Worm (Caenorhabditis elegans) whole organism, young adult: Measurements from ENCODE around the gene T04F3.1.

Experiments
- B0019.2 ChIP-seq: fragments of 200-800 bp; sonication (Bioruptor generic); conservative IDR thresholded peaks from 2 replicates; pipeline ENCODE4 v1.3.6; 2022; ENCODE audit warnings: missing genetic modification reagents, missing genetic modification characterization, missing compliant biosample characterization
- B0035.1 ChIP-seq: sonication (generic microtip); optimal IDR thresholded peaks from 2 replicates; lab custom pipeline; 2016; ENCODE audit warnings: missing genetic modification characterization, mild to moderate bottlenecking, missing compliant biosample characterization, missing genotype, missing genetic modification reagents
- C06A6.2 ChIP-seq: fragments of 200-800 bp; sonication (Bioruptor generic); conservative IDR thresholded peaks from 2 replicates; pipeline ENCODE4 v1.3.6; 2022; ENCODE audit warnings: missing genetic modification characterization, missing compliant biosample characterization
- C17E4.6 ChIP-seq: fragments of 200-800 bp; sonication (Bioruptor generic); IDR thresholded peaks from 2 replicates; pipeline ENCODE4 v1.3.6; 2022; ENCODE audit warnings: missing genetic modification reagents, missing genetic modification characterization, missing compliant biosample characterization
- F22D6.2 ChIP-seq: sonication (generic microtip); optimal IDR thresholded peaks from 2 replicates; lab custom pipeline; 2016; ENCODE audit warnings: mild to moderate bottlenecking, missing genetic modification characterization, missing compliant biosample characterization
- F39B2.1 ChIP-seq: fragments of 200-800 bp; sonication (Bioruptor generic); IDR thresholded peaks from 2 replicates; pipeline ENCODE4 v1.3.6; 2022; ENCODE audit warnings: missing genetic modification reagents, missing genetic modification characterization, missing compliant biosample characterization
- F52B5.7 ChIP-seq: sonication (generic microtip); optimal IDR thresholded peaks from 2 replicates; lab custom pipeline; 2016; ENCODE audit warnings: mild to moderate bottlenecking, missing genetic modification characterization, missing compliant biosample characterization
- K11D2.4 ChIP-seq: fragments of 200-800 bp; sonication (Bioruptor generic); IDR thresholded peaks from 2 replicates; pipeline ENCODE4 v1.3.6; 2022; ENCODE audit warnings: missing genetic modification reagents, missing genetic modification characterization, missing compliant biosample characterization
- T07F8.4 ChIP-seq: sonication (generic microtip); optimal IDR thresholded peaks from 2 replicates; lab custom pipeline; 2016; ENCODE audit warnings: mild to moderate bottlenecking, missing genetic modification characterization, moderate library complexity, missing compliant biosample characterization
- T26A5.8 ChIP-seq: sonication (generic microtip); optimal IDR thresholded peaks from 2 replicates; lab custom pipeline; 2016; ENCODE audit warnings: missing genetic modification characterization, missing compliant biosample characterization
- Y95B8A.8 ChIP-seq: fragments of 200-800 bp; sonication (Bioruptor generic); IDR thresholded peaks from 2 replicates; pipeline ENCODE4 v1.3.6; 2022; ENCODE audit warnings: missing genetic modification reagents, missing genetic modification characterization, missing compliant biosample characterization
- ama-1 ChIP-seq, 3 experiments: fragments of 150-350 bp in 1 of 3; sonication (generic microtip) in 2 of 3; optimal IDR thresholded peaks; 2 replicates each; lab custom pipeline; 2014 to 2018; ENCODE audit warnings: missing biosample characterization in 2 of 3, missing genetic modification characterization in 2 of 3, missing genetic modification reagents in 2 of 3
- bed-1 ChIP-seq: fragments of 200-800 bp; sonication (Bioruptor generic); IDR thresholded peaks from 2 replicates; pipeline ENCODE4 v1.3.6; 2022; ENCODE audit warnings: missing genetic modification reagents, missing genetic modification characterization, missing compliant biosample characterization
- bed-2 ChIP-seq: fragments of 200-800 bp; sonication (Bioruptor generic); IDR thresholded peaks from 2 replicates; pipeline ENCODE4 v1.3.6; 2022; ENCODE audit warnings: missing genetic modification reagents, missing genetic modification characterization, missing compliant biosample characterization
- ccch-3 ChIP-seq: fragments of 200-800 bp; sonication (Bioruptor generic); optimal IDR thresholded peaks from 2 replicates; lab custom pipeline; 2018; ENCODE audit warnings: mild to moderate bottlenecking, missing genetic modification characterization, missing compliant biosample characterization
- ceh-40 ChIP-seq: fragments of 200-800 bp; sonication (Bioruptor generic); IDR thresholded peaks from 2 replicates; pipeline ENCODE4 v1.3.6; 2022; ENCODE audit warnings: missing genetic modification characterization, missing compliant biosample characterization
- ceh-58 ChIP-seq: fragments of 200-800 bp; sonication (Bioruptor generic); IDR thresholded peaks from 2 replicates; pipeline ENCODE4 v1.3.6; 2022; ENCODE audit warnings: missing genetic modification characterization, missing compliant biosample characterization
- chd-7 ChIP-seq: sonication (generic microtip); optimal IDR thresholded peaks from 2 replicates; lab custom pipeline; 2016; ENCODE audit warnings: mild to moderate bottlenecking, missing genetic modification characterization, moderate library complexity, missing compliant biosample characterization
- die-1 ChIP-seq: sonication (generic microtip); optimal IDR thresholded peaks from 2 replicates; lab custom pipeline; 2016; ENCODE audit warnings: missing genotype, mild to moderate bottlenecking, missing genetic modification characterization, missing compliant biosample characterization
- efl-1 ChIP-seq: fragments of 150-350 bp; optimal IDR thresholded peaks from 2 replicates; lab custom pipeline; 2014; ENCODE audit warnings: missing biosample characterization, missing genetic modification reagents, missing genetic modification characterization
- egl-44 ChIP-seq: fragments of 200-800 bp; sonication (Bioruptor generic); IDR thresholded peaks from 2 replicates; pipeline ENCODE4 v1.3.6; 2022; ENCODE audit warnings: missing genetic modification reagents, missing genetic modification characterization, missing compliant biosample characterization
- ekl-4 ChIP-seq: fragments of 200-800 bp; sonication (Bioruptor generic); IDR thresholded peaks from 2 replicates; pipeline ENCODE4 v1.3.6; 2022; ENCODE audit warnings: missing genetic modification reagents, missing genetic modification characterization, missing compliant biosample characterization
- hsf-1 ChIP-seq: fragments of 200-800 bp; sonication (Bioruptor generic); IDR thresholded peaks from 2 replicates; pipeline ENCODE4 v1.3.6; 2022; ENCODE audit warnings: missing genetic modification reagents, missing genetic modification characterization, missing compliant biosample characterization
- let-526 ChIP-seq: fragments of 200-800 bp; sonication (Bioruptor generic); IDR thresholded peaks from 2 replicates; pipeline ENCODE4 v1.3.6; 2022; ENCODE audit warnings: missing genetic modification reagents, missing genetic modification characterization, missing compliant biosample characterization
- lin-26 ChIP-seq: fragments of 200-800 bp; sonication (Bioruptor generic); IDR thresholded peaks from 2 replicates; pipeline ENCODE4 v1.3.6; 2022; ENCODE audit warnings: missing genetic modification reagents, missing genetic modification characterization, missing compliant biosample characterization
- lin-35 ChIP-seq, 3 experiments: fragments of 150-350 bp in 2 of 3; sonication (generic microtip) in 1 of 3; optimal IDR thresholded peaks; 2 replicates each; lab custom pipeline; 2014 to 2018; ENCODE audit warnings: missing biosample characterization in 3 of 3, missing genetic modification characterization in 3 of 3, missing genetic modification reagents in 3 of 3
- lin-40 ChIP-seq: sonication (generic microtip); optimal IDR thresholded peaks from 2 replicates; lab custom pipeline; 2016; ENCODE audit warnings: missing genetic modification characterization, mild to moderate bottlenecking, missing compliant biosample characterization, missing genotype, missing genetic modification reagents
- lsl-1 ChIP-seq: fragments of 200-800 bp; sonication (Bioruptor generic); optimal IDR thresholded peaks from 2 replicates; lab custom pipeline; 2018; ENCODE audit warnings: mild to moderate bottlenecking, missing genetic modification characterization, moderate library complexity, missing compliant biosample characterization
- madf-10 ChIP-seq: sonication (generic microtip); optimal IDR thresholded peaks from 2 replicates; lab custom pipeline; 2016; ENCODE audit warnings: mild to moderate bottlenecking, missing genetic modification characterization, missing compliant biosample characterization
- madf-3 ChIP-seq: fragments of 200-800 bp; sonication (Bioruptor generic); IDR thresholded peaks from 2 replicates; pipeline ENCODE4 v1.3.6; 2022; ENCODE audit warnings: missing genetic modification reagents, missing genetic modification characterization, missing compliant biosample characterization
- madf-6 ChIP-seq: fragments of 200-800 bp; sonication (Bioruptor generic); IDR thresholded peaks from 2 replicates; pipeline ENCODE4 v1.3.6; 2022; ENCODE audit warnings: missing genetic modification reagents, missing genetic modification characterization, missing compliant biosample characterization
- madf-8 ChIP-seq: fragments of 200-800 bp; sonication (Bioruptor generic); conservative IDR thresholded peaks from 2 replicates; pipeline ENCODE4 v1.3.6; 2022; ENCODE audit warnings: missing genetic modification reagents, missing genetic modification characterization, missing compliant biosample characterization
- nfya-1 ChIP-seq: sonication (generic microtip); optimal IDR thresholded peaks from 2 replicates; lab custom pipeline; 2017; ENCODE audit warnings: antibody characterized with exemption, missing compliant biosample characterization, missing genetic modification characterization, borderline replicate concordance; ENCODE audit not compliant: insufficient read depth
- nfyb-1 ChIP-seq: fragments of 200-800 bp; sonication (Bioruptor generic); IDR thresholded peaks from 2 replicates; pipeline ENCODE4 v1.3.6; 2022; ENCODE audit warnings: missing genetic modification reagents, missing genetic modification characterization, missing compliant biosample characterization
- nhr-80 ChIP-seq: sonication (generic microtip); optimal IDR thresholded peaks from 2 replicates; lab custom pipeline; 2016; ENCODE audit warnings: missing genetic modification characterization, missing compliant biosample characterization
- rpc-1 ChIP-seq, 2 experiments: fragments of 150-350 bp in 1 of 2; sonication (generic microtip) in 1 of 2; optimal IDR thresholded peaks; 2 replicates each; lab custom pipeline; 2014 to 2018; ENCODE audit warnings: missing biosample characterization in 1 of 2, missing genetic modification characterization in 1 of 2, missing genetic modification reagents in 1 of 2, missing genotype in 1 of 2
- sdz-38 ChIP-seq: sonication (generic microtip); optimal IDR thresholded peaks from 2 replicates; lab custom pipeline; 2016; ENCODE audit warnings: missing genotype, missing genetic modification characterization, missing compliant biosample characterization
- snpc-3.4 ChIP-seq: sonication (generic microtip); optimal IDR thresholded peaks from 2 replicates; lab custom pipeline; 2017; ENCODE audit warnings: missing genetic modification characterization, mild to moderate bottlenecking, missing compliant biosample characterization, antibody characterized with exemption, moderate library complexity, missing genotype, missing genetic modification reagents
- snpc-4 ChIP-seq, 5 experiments: fragments of 150-350 bp in 1 of 5; sonication (generic microtip) in 4 of 5; optimal IDR thresholded peaks; 2 replicates each; lab custom pipeline; 2014 to 2018; ENCODE audit warnings: missing genetic modification characterization in 5 of 5, missing biosample characterization in 3 of 5, antibody characterized with exemption in 2 of 5, mild to moderate bottlenecking in 2 of 5, missing compliant biosample characterization in 2 of 5, missing genotype in 2 of 5, moderate library complexity in 2 of 5, missing genetic modification reagents in 1 of 5
- somi-1 ChIP-seq: fragments of 200-800 bp; sonication (Bioruptor generic); optimal IDR thresholded peaks from 2 replicates; lab custom pipeline; 2018; ENCODE audit warnings: mild to moderate bottlenecking, missing genetic modification characterization, missing compliant biosample characterization
- sptf-2 ChIP-seq: fragments of 200-800 bp; sonication (Bioruptor generic); optimal IDR thresholded peaks from 2 replicates; lab custom pipeline; 2018; ENCODE audit warnings: mild to moderate bottlenecking, missing genetic modification characterization, missing compliant biosample characterization
- tbx-9 ChIP-seq: sonication (generic microtip); optimal IDR thresholded peaks from 2 replicates; lab custom pipeline; 2016; ENCODE audit warnings: borderline replicate concordance, missing genetic modification characterization, inconsistent platforms, missing compliant biosample characterization
- tlf-1 ChIP-seq: fragments of 200-800 bp; sonication (Bioruptor generic); optimal IDR thresholded peaks from 2 replicates; lab custom pipeline; 2018; ENCODE audit warnings: mild to moderate bottlenecking, missing genetic modification characterization, missing compliant biosample characterization
- ztf-25 ChIP-seq: fragments of 200-800 bp; sonication (Bioruptor generic); IDR thresholded peaks from 2 replicates; pipeline ENCODE4 v1.3.6; 2022; ENCODE audit warnings: missing genetic modification reagents, missing genetic modification characterization, missing compliant biosample characterization
- ztf-3 ChIP-seq: fragments of 200-800 bp; sonication (Bioruptor generic); optimal IDR thresholded peaks from 2 replicates; lab custom pipeline; 2018; ENCODE audit warnings: mild to moderate bottlenecking, missing genetic modification characterization, missing compliant biosample characterization

T04F3.1 gene

ce11 chrV:11798320-11798719, 58.5 kb downstream of the T04F3.1 start:
- TF ChIP-seq lin-40 (tag; lab: Kevin White, UChicago) (no peak), K11D2.4 (GFP tag; lab: Robert Waterston, UW) (0 out of 2 replicates have a peak, but pooled peaks have one; percentile 12)

DNA sequence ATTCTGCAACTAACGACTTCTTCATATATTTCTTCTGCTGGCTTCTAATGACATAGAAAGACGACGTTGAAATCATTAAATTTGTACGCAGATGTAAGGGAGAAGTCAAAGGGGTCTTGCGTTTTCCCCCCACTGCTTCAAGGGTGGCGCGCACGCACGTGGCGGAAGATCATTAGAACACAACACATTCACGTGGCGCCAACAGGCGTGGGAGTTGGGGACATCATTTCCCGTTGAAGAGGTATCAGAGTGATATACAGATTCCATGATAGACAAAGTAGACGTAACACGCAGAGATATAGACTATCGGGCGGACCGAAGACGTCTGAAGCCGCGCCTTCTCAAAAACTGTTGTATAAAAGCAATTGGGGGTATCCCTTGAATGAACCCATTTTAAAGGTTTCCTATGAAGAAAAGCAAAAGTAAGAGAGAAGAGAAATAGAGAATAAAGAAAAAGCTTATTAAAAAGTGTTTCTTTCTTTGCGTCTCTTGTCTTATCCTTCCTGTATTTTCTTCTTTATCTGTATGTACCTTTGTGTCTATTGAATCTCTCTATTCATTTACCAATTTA, 59.5 kb downstream of the T04F3.1 start:
- TF ChIP-seq madf-3 (GFP tag; lab: Robert Waterston, UW), result 0 out of 2 replicates have a peak, but pooled peaks have one; percentile 19
- no peak for TF ChIP-seq F52B5.7 (tag; lab: Kevin White, UChicago)
- TF ChIP-seq efl-1 (GFP tag; lab: Kevin White, UChicago), result no peak
- TF ChIP-seq lsl-1, result no peak
- no peak for TF ChIP-seq madf-6 (GFP tag; lab: Robert Waterston, UW)
- no peak for TF ChIP-seq nhr-80 (tag; lab: Kevin White, UChicago)
- TF ChIP-seq F22D6.2 (tag; lab: Kevin White, UChicago), result peak; percentile 81
- TF ChIP-seq tlf-1 (GFP tag; lab: Kevin White, UChicago), result no peak
- TF ChIP-seq C17E4.6 (GFP tag; lab: Robert Waterston, UW), result no peak
- TF ChIP-seq somi-1 (GFP tag; lab: Kevin White, UChicago), result peak; percentile 69
- no peak for TF ChIP-seq T07F8.4 (tag; lab: Kevin White, UChicago)
- no peak for TF ChIP-seq ceh-40
- no peak for TF ChIP-seq sdz-38 (tag; lab: Kevin White, UChicago)
- no peak for TF ChIP-seq ceh-58 (GFP tag; lab: Robert Waterston, UW)
- no peak for TF ChIP-seq snpc-3.4 (tag; lab: Kevin White, UChicago)
- TF ChIP-seq tbx-9, result no peak
- no peak for TF ChIP-seq hsf-1 (GFP tag; lab: Robert Waterston, UW)
- no peak for TF ChIP-seq ccch-3 (GFP tag; lab: Kevin White, UChicago)
- no peak for TF ChIP-seq lin-26 (GFP tag; lab: Robert Waterston, UW)
- no peak for TF ChIP-seq ama-1 (optimal IDR thresholded peaks at IDR 0.05; lab: Kevin White, UChicago)
- no peak for TF ChIP-seq ama-1 (GFP tag; optimal IDR thresholded peaks at IDR 0.05; lab: Kevin White, UChicago)
- TF ChIP-seq lin-35 (GFP tag; optimal IDR thresholded peaks at IDR 0.05; lab: Kevin White, UChicago), result no peak
- no peak for TF ChIP-seq sptf-2 (GFP tag; lab: Kevin White, UChicago)
- no peak for TF ChIP-seq let-526 (GFP tag; lab: Robert Waterston, UW)
- no peak for TF ChIP-seq bed-1
- TF ChIP-seq C06A6.2, result peak; percentile 51; the same call in 1 of the 2 replicates
- TF ChIP-seq egl-44 (GFP tag; lab: Robert Waterston, UW), result peak; percentile 18; the same call in 1 of the 2 replicates
- TF ChIP-seq T26A5.8 (tag; lab: Kevin White, UChicago), result no peak
- TF ChIP-seq ztf-3, result no peak
- TF ChIP-seq chd-7 (tag; lab: Kevin White, UChicago), result peak; percentile 66
- TF ChIP-seq die-1, result peak; percentile 86
- TF ChIP-seq madf-10, result no peak
- no peak for TF ChIP-seq B0019.2 (GFP tag; lab: Robert Waterston, UW)
- TF ChIP-seq Y95B8A.8, result no peak
- no peak for TF ChIP-seq F39B2.1 (GFP tag; lab: Robert Waterston, UW)
- TF ChIP-seq nfya-1 (tag; lab: Kevin White, UChicago), result no peak
- no peak for TF ChIP-seq B0035.1 (tag; lab: Kevin White, UChicago)
- TF ChIP-seq nfyb-1 (GFP tag; lab: Robert Waterston, UW), result peak; percentile 70; the same call in 1 of the 2 replicates
- TF ChIP-seq bed-2 (GFP tag; lab: Robert Waterston, UW), result no peak
- TF ChIP-seq ztf-25 (GFP tag; lab: Robert Waterston, UW), result no peak
- no peak for TF ChIP-seq madf-8
- TF ChIP-seq ekl-4 (GFP tag; lab: Robert Waterston, UW), result no peak
- no peak for TF ChIP-seq snpc-4 (GFP tag; optimal IDR thresholded peaks at IDR 0.05; lab: Kevin White, UChicago)
- no peak for TF ChIP-seq snpc-4 (tag; optimal IDR thresholded peaks at IDR 0.05; lab: Kevin White, UChicago)
- TF ChIP-seq K11D2.4 (GFP tag; lab: Robert Waterston, UW), result no peak
- TF ChIP-seq rpc-1 (optimal IDR thresholded peaks at IDR 0.05; lab: Kevin White, UChicago), result no peak
- no peak for TF ChIP-seq rpc-1 (tag; optimal IDR thresholded peaks at IDR 0.05; lab: Kevin White, UChicago)
